Worm (Caenorhabditis elegans): ENCODE data around the gene hars-1.

- TF ChIP-seq sox-4 (tag; optimal IDR thresholded peaks at IDR 0.05) (no peak), nhr-76 (tag; optimal IDR thresholded peaks at IDR 0.05) (no peak), ztf-11 (tag; optimal IDR thresholded peaks at IDR 0.05) (no peak), nhr-77 (tag; optimal IDR thresholded peaks at IDR 0.05) (no peak), efl-1 (optimal IDR thresholded peaks at IDR 0.05) (no peak), efl-1 (GFP tag; optimal IDR thresholded peaks at IDR 0.05 in 1 of 2) (no peak), fos-1 (tag; optimal IDR thresholded peaks at IDR 0.05) (no peak), nhr-11 (tag; optimal IDR thresholded peaks at IDR 0.05) (no peak), zip-4 (GFP tag; optimal IDR thresholded peaks at IDR 0.05) (no peak), aly-2 (tag; optimal IDR thresholded peaks at IDR 0.05) (no peak), mdl-1 (tag; optimal IDR thresholded peaks at IDR 0.05) (no peak), ama-1 (optimal IDR thresholded peaks at IDR 0.05) (no peak)
Measured at ce11 chrIV:10864031-10864430, 5.3 kb downstream of the hars-1 start, which contains the start of gene nish-1.
